Fruit fly (Drosophila melanogaster) whole organism, embryonic: ENCODE data around the gene NdufA3.

ENCODE experiments used
- Asciz ChIP-seq: fragments of 200-800 bp; sonication (Bioruptor generic); optimal IDR thresholded peaks from 2 replicates; lab custom pipeline; 2017; ENCODE audit warnings: missing biosample characterization, mild to moderate bottlenecking, missing genetic modification characterization, missing genetic modification reagents
- Atf6 ChIP-seq: fragments of 200-800 bp; sonication (Bioruptor generic); IDR thresholded peaks from 2 replicates; pipeline ENCODE4 v1.3.6; 2022; ENCODE audit warnings: missing biosample characterization, missing genetic modification characterization
- CG11398 ChIP-seq: fragments of 200-800 bp; sonication (Bioruptor generic); optimal IDR thresholded peaks from 2 replicates; lab custom pipeline; 2016; ENCODE audit warnings: missing biosample characterization, missing genetic modification characterization
- CG11504 ChIP-seq: fragments of 200-800 bp; sonication (Bioruptor generic); optimal IDR thresholded peaks from 3 replicates; lab custom pipeline; 2019; ENCODE audit warnings: missing biosample characterization, mild to moderate bottlenecking, missing genetic modification characterization, moderate library complexity
- CG12391 ChIP-seq: fragments of 200-800 bp; sonication (Bioruptor generic); optimal IDR thresholded peaks from 3 replicates; lab custom pipeline; 2018; ENCODE audit warnings: missing biosample characterization, mild to moderate bottlenecking, missing genetic modification characterization, moderate library complexity
- CG13624 ChIP-seq: fragments of 200-800 bp; sonication (Bioruptor generic); optimal IDR thresholded peaks from 2 replicates; lab custom pipeline; 2016; ENCODE audit warnings: missing biosample characterization, missing genetic modification characterization
- CG14710 ChIP-seq: fragments of 200-800 bp; sonication (Bioruptor generic); optimal IDR thresholded peaks from 3 replicates; lab custom pipeline; 2019; ENCODE audit warnings: missing biosample characterization, mild to moderate bottlenecking, missing genetic modification characterization, moderate library complexity
- CG16815 ChIP-seq: fragments of 200-800 bp; sonication (Bioruptor generic); optimal IDR thresholded peaks from 3 replicates; lab custom pipeline; 2017; ENCODE audit warnings: missing biosample characterization, mild to moderate bottlenecking, missing genetic modification characterization
- CG16863 ChIP-seq: fragments of 200-800 bp; sonication (Bioruptor generic); optimal IDR thresholded peaks from 3 replicates; lab custom pipeline; 2016; ENCODE audit warnings: missing biosample characterization, missing genetic modification characterization
- CG17361 ChIP-seq: fragments of 200-800 bp; sonication (Bioruptor generic); IDR thresholded peaks from 3 replicates; pipeline ENCODE4 v1.3.6; 2022; ENCODE audit warnings: missing biosample characterization, missing genetic modification characterization
- CG18619 ChIP-seq: fragments of 200-800 bp; sonication (Bioruptor generic); optimal IDR thresholded peaks from 3 replicates; lab custom pipeline; 2017; ENCODE audit warnings: missing biosample characterization, mild to moderate bottlenecking, missing genetic modification characterization
- CG2120 ChIP-seq: fragments of 200-800 bp; sonication (Bioruptor generic); optimal IDR thresholded peaks from 3 replicates; lab custom pipeline; 2016; ENCODE audit warnings: missing biosample characterization, missing genetic modification characterization
- CG30403 ChIP-seq: fragments of 200-800 bp; sonication (Bioruptor generic); optimal IDR thresholded peaks from 3 replicates; lab custom pipeline; 2016; ENCODE audit warnings: missing biosample characterization, missing genetic modification characterization
- CG3065 ChIP-seq: fragments of 200-800 bp; sonication (Bioruptor generic); optimal IDR thresholded peaks from 2 replicates; lab custom pipeline; 2016; ENCODE audit warnings: missing biosample characterization, missing genetic modification characterization
- CG31441 ChIP-seq: fragments of 200-800 bp; sonication (Bioruptor generic); IDR thresholded peaks from 2 replicates; pipeline ENCODE4 v1.3.6; 2022; ENCODE audit warnings: missing biosample characterization, missing genetic modification characterization
- CG3281 ChIP-seq: fragments of 200-800 bp; sonication (Bioruptor generic); optimal IDR thresholded peaks from 3 replicates; lab custom pipeline; 2017; ENCODE audit warnings: missing biosample characterization, mild to moderate bottlenecking, missing genetic modification characterization
- CG34422 ChIP-seq: fragments of 200-800 bp; sonication (Bioruptor generic); IDR thresholded peaks from 3 replicates; pipeline ENCODE4 v1.3.6; 2022; ENCODE audit warnings: missing biosample characterization, missing genetic modification characterization
- CG4360 ChIP-seq: fragments of 200-800 bp; sonication (Bioruptor generic); IDR thresholded peaks from 2 replicates; pipeline ENCODE4 v1.3.6; 2022; ENCODE audit warnings: missing biosample characterization, missing genetic modification characterization
- CG4707 ChIP-seq: fragments of 200-800 bp; sonication (Bioruptor generic); optimal IDR thresholded peaks from 2 replicates; lab custom pipeline; 2018; ENCODE audit warnings: missing biosample characterization, mild to moderate bottlenecking, missing genetic modification characterization, moderate library complexity
- CG6813 ChIP-seq: fragments of 200-800 bp; sonication (Bioruptor generic); optimal IDR thresholded peaks from 2 replicates; lab custom pipeline; 2017; ENCODE audit warnings: missing biosample characterization, missing genetic modification characterization, mild to moderate bottlenecking, moderate library complexity, missing genetic modification reagents
- CG8388 ChIP-seq: fragments of 200-800 bp; sonication (Bioruptor generic); optimal IDR thresholded peaks from 2 replicates; lab custom pipeline; 2019; ENCODE audit warnings: missing biosample characterization, mild to moderate bottlenecking, missing genetic modification characterization, moderate library complexity
- CG9437 ChIP-seq: fragments of 200-800 bp; sonication (Bioruptor generic); optimal IDR thresholded peaks from 2 replicates; lab custom pipeline; 2018; ENCODE audit warnings: missing biosample characterization, mild to moderate bottlenecking, missing genetic modification characterization
- CG9727 ChIP-seq: fragments of 200-800 bp; sonication (Bioruptor generic); optimal IDR thresholded peaks from 3 replicates; lab custom pipeline; 2017; ENCODE audit warnings: missing biosample characterization, mild to moderate bottlenecking, missing genetic modification characterization
- Hr39 ChIP-seq: fragments of >200 bp; optimal IDR thresholded peaks from 2 replicates; lab custom pipeline; 2017
- Jarid2 ChIP-seq: fragments of 200-800 bp; sonication (Bioruptor generic); optimal IDR thresholded peaks from 3 replicates; lab custom pipeline; 2017; ENCODE audit warnings: mild to moderate bottlenecking, missing biosample characterization, missing genetic modification reagents, missing genetic modification characterization
- Myb ChIP-seq: fragments of 200-800 bp; sonication (Bioruptor generic); optimal IDR thresholded peaks from 2 replicates; lab custom pipeline; 2016; ENCODE audit warnings: missing biosample characterization, missing genetic modification characterization
- NfI ChIP-seq: fragments of 200-800 bp; sonication (Bioruptor generic); optimal IDR thresholded peaks from 3 replicates; lab custom pipeline; 2018; ENCODE audit warnings: missing biosample characterization, mild to moderate bottlenecking, missing genetic modification characterization, moderate library complexity
- Pdp1 ChIP-seq, 2 experiments: fragments of 200-800 bp; sonication (Bioruptor generic); optimal IDR thresholded peaks; 3 replicates each; lab custom pipeline; 2016; ENCODE audit warnings: missing biosample characterization in 2 of 2, missing genetic modification characterization in 2 of 2, mild to moderate bottlenecking in 1 of 2, moderate library complexity in 1 of 2
- Ssrp ChIP-seq: fragments of 200-800 bp; sonication (Bioruptor generic); optimal IDR thresholded peaks from 2 replicates; lab custom pipeline; 2018; ENCODE audit warnings: missing biosample characterization, mild to moderate bottlenecking, missing genetic modification characterization, moderate library complexity
- Tbp ChIP-seq: fragments of >200 bp; optimal IDR thresholded peaks from 2 replicates; lab custom pipeline; 2018; ENCODE audit warnings: missing biosample characterization, missing genetic modification characterization
- amos ChIP-seq: fragments of 200-800 bp; sonication (Bioruptor generic); IDR thresholded peaks from 2 replicates; pipeline ENCODE4 v1.3.6; 2022; ENCODE audit warnings: missing biosample characterization, missing genetic modification characterization; ENCODE audit not compliant: partially characterized antibody
- ash1 ChIP-seq: fragments of 200-800 bp; sonication (Bioruptor generic); optimal IDR thresholded peaks from 2 replicates; lab custom pipeline; 2018; ENCODE audit warnings: missing biosample characterization, mild to moderate bottlenecking, missing genetic modification characterization
- bsh ChIP-seq, 2 experiments: fragments of 200-800 bp; sonication (Bioruptor generic); optimal IDR thresholded peaks; 2 replicates each; lab custom pipeline; 2017 to 2018; ENCODE audit warnings: mild to moderate bottlenecking in 2 of 2, missing biosample characterization in 2 of 2, missing genetic modification characterization in 2 of 2, moderate library complexity in 1 of 2
- caup ChIP-seq: fragments of 200-800 bp; sonication (Bioruptor generic); optimal IDR thresholded peaks from 3 replicates; lab custom pipeline; 2017; ENCODE audit warnings: missing biosample characterization, mild to moderate bottlenecking, missing genetic modification characterization, moderate library complexity; ENCODE audit not compliant: severe bottlenecking
- dysf ChIP-seq: fragments of 200-800 bp; sonication (Bioruptor generic); IDR thresholded peaks from 3 replicates; pipeline ENCODE4 v1.3.6; 2022; ENCODE audit warnings: missing biosample characterization, missing genetic modification characterization
- fd96Cb ChIP-seq: fragments of 200-800 bp; sonication (Bioruptor generic); optimal IDR thresholded peaks from 2 replicates; lab custom pipeline; 2018; ENCODE audit warnings: missing biosample characterization, mild to moderate bottlenecking, missing genetic modification characterization, moderate library complexity
- gcm2 ChIP-seq: fragments of 200-800 bp; sonication (Bioruptor generic); optimal IDR thresholded peaks from 2 replicates; lab custom pipeline; 2016; ENCODE audit warnings: missing biosample characterization, missing genetic modification characterization
- gro ChIP-seq: fragments of 200-800 bp; sonication (Bioruptor generic); optimal IDR thresholded peaks from 2 replicates; lab custom pipeline; 2016; ENCODE audit warnings: missing biosample characterization, missing genetic modification characterization
- lov ChIP-seq, 2 experiments: fragments of 200-800 bp in 1 of 2; fragments of >200 bp in 1 of 2; sonication (Bioruptor generic) in 1 of 2; IDR thresholded peaks in 1 of 2; optimal IDR thresholded peaks in 1 of 2; 2 replicates in 1 of 2; 3 replicates in 1 of 2; pipeline versions ENCODE4 v1.3.6 to Lab custom; 2017 to 2022; ENCODE audit warnings: missing biosample characterization in 1 of 2, missing genetic modification characterization in 1 of 2
- nmo ChIP-seq: fragments of 200-800 bp; sonication (Bioruptor generic); optimal IDR thresholded peaks from 2 replicates; lab custom pipeline; 2018; ENCODE audit warnings: missing biosample characterization, mild to moderate bottlenecking, missing genetic modification characterization, moderate library complexity
- pros ChIP-seq: fragments of 200-800 bp; sonication (Bioruptor generic); optimal IDR thresholded peaks from 3 replicates; lab custom pipeline; 2019; ENCODE audit warnings: missing biosample characterization, mild to moderate bottlenecking, missing genetic modification characterization, moderate library complexity
- sima ChIP-seq: fragments of 200-800 bp; sonication (Bioruptor generic); optimal IDR thresholded peaks from 2 replicates; lab custom pipeline; 2016; ENCODE audit warnings: missing biosample characterization, missing genetic modification characterization
- sob ChIP-seq: fragments of 200-800 bp; sonication (Bioruptor generic); IDR thresholded peaks from 2 replicates; pipeline ENCODE4 v1.3.6; 2022; ENCODE audit warnings: missing biosample characterization, missing genetic modification characterization
- wdn ChIP-seq: fragments of 200-800 bp; sonication (Bioruptor generic); IDR thresholded peaks from 2 replicates; pipeline ENCODE4 v1.3.6; 2022; ENCODE audit warnings: missing biosample characterization, missing genetic modification characterization
- z ChIP-seq: fragments of 200-800 bp; sonication (Bioruptor generic); IDR thresholded peaks from 3 replicates; pipeline ENCODE4 v1.3.6; 2022; ENCODE audit warnings: missing biosample characterization, missing genetic modification characterization

NdufA3 gene

DNA sequence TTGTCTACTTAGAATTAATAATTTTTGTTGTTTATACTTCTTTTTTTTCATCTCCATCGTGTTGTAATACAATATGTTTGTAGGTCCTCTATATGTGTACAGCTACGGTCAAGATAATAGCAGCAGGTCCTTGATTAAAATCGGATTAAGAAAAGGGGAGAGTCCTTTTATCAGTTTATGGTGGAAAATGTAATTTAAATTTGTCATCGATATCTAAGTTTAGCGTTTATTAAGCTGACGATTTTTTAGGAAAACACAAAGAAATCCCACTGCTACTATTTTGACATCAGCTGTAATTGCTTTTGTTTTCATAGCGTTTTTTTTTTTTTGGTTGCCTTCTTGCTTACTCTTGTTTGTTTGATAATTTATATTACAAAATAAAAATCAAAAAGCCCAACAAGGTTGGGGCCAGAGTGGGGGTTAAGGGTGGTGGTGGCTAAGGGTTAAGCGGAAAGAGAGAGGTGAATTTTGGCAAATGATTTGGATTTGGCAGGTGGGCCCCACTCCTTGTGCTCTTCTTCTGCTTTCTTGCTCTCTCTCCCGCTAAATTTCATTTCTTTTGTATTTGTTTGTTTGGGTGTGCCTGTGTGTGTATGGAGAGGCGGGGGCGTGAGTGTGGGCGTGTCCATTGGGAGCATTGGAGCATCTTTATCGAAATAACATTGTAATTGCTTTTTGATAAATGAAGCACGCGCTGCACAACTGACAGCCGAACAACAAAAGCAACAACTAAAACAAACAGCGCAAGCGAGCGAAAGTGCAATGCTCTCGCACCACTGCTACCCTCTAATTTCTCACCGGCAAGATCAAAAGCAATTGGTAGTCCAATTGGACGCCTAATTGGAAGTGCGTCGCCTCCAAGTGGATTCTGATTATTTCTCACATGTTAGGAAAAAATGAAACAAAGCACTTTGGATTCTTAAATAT, 38.8 kb downstream of the NdufA3 start (continued):
- TF ChIP-seq Jarid2 (GFP tag; lab: Kevin White, UChicago) (no peak), Tbp (GFP tag; lab: Kevin White, UChicago) (no peak), amos (GFP tag; lab: Robert Waterston, UW) (no peak), Atf6 (GFP tag; lab: Robert Waterston, UW) (peak; percentile 37; the same call in 1 of the 2 replicates), CG30403 (GFP tag; lab: Kevin White, UChicago) (peak; percentile 36), CG12391 (tag; lab: Kevin White, UChicago) (peak; percentile 45), gro (peak; percentile 7), CG34422 (GFP tag; lab: Robert Waterston, UW) (no peak), Pdp1 (GFP tag; optimal IDR thresholded peaks at IDR 0.05; lab: Kevin White, UChicago) (peak; percentile 24 to 37), sob (GFP tag; lab: Robert Waterston, UW) (peak; percentile 19; the same call in 1 of the 2 replicates), NfI (GFP tag; lab: Kevin White, UChicago) (peak; percentile 28), pros (GFP tag; lab: Kevin White, UChicago) (no peak), ash1 (no peak)

DNA sequence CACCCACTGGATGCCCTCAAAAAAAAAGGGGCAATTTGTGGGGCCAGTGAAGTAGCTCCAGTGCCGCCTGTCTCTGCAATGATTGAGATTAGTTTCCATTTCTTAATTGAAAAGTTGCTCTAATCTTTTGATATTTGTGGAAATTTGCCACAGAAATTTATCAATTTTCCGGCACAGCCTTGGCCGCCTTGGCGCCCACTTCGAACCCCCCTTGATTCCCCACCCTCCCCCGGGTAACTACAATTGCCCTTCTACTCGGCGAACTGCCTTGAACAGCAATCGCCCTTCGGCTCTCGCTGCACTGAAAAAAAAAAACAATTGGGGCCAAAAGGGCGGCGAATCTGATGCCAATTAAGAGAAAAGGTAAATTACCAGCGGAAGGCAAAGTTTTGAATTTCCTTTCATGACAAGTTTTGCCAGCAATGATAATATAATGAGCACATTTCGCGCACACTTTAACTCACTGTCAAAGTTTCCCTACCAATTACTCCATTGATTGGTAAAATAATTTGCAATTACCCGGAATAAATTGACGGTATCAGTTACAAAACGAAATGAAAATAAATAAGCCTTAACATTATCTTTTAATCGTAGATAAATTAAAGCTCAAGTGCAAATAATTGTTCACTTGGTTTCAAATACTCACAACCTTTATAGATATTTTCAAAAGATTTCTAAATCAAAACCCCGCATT, 40.0 kb downstream of the NdufA3 start:
- TF ChIP-seq Myb (GFP tag; lab: Kevin White, UChicago) (peak; percentile 6), CG8388 (GFP tag; lab: Kevin White, UChicago) (peak; percentile 20), CG9727 (GFP tag; lab: Kevin White, UChicago) (peak; percentile 16), CG3065 (GFP tag; lab: Kevin White, UChicago) (no peak), CG6813 (GFP tag; lab: Kevin White, UChicago) (no peak), Ssrp (tag; lab: Kevin White, UChicago) (peak; percentile 29), CG11504 (tag; lab: Kevin White, UChicago) (peak; percentile 67), nmo (GFP tag; lab: Kevin White, UChicago) (peak; percentile 53), CG14710 (tag; lab: Kevin White, UChicago) (peak; percentile 22), CG16815 (peak; percentile 14), sima (GFP tag; lab: Kevin White, UChicago) (no peak), fd96Cb (tag; lab: Kevin White, UChicago) (peak; percentile 32), wdn (no peak), CG18619 (GFP tag; lab: Kevin White, UChicago) (peak; percentile 5), dysf (GFP tag; lab: Robert Waterston, UW) (no peak), CG4707 (GFP tag; lab: Kevin White, UChicago) (no peak), caup (GFP tag; lab: Kevin White, UChicago) (peak; percentile 16), bsh (GFP tag; optimal IDR thresholded peaks at IDR 0.05; lab: Kevin White, UChicago) (peak in 1 of 2 experiments; percentile 18), z (no peak), CG3281 (GFP tag; lab: Kevin White, UChicago) (peak; percentile 33), Asciz (GFP tag; lab: Kevin White, UChicago) (peak; percentile 19), CG16863 (GFP tag; lab: Kevin White, UChicago) (peak; percentile 3), lov (optimal IDR thresholded peaks at IDR 0.05; lab: Kevin White, UChicago) (no peak), lov (GFP tag; IDR thresholded peaks at IDR 0.05; lab: Robert Waterston, UW) (no peak), Tbp (GFP tag; lab: Kevin White, UChicago) (no peak), CG30403 (GFP tag; lab: Kevin White, UChicago) (peak; percentile 38), CG4360 (GFP tag; lab: Robert Waterston, UW) (no peak), CG11398 (GFP tag; lab: Kevin White, UChicago) (no peak), CG2120 (GFP tag; lab: Kevin White, UChicago) (peak; percentile 30), gcm2 (GFP tag; lab: Kevin White, UChicago) (no peak), CG9437 (GFP tag; lab: Kevin White, UChicago) (no peak), CG17361 (GFP tag; lab: Robert Waterston, UW) (peak; percentile 49; the same call in 2 of the 3 replicates), CG13624 (no peak), CG31441 (GFP tag; lab: Robert Waterston, UW) (peak; percentile 35; the same call in 1 of the 2 replicates), Hr39 (lab: Kevin White, UChicago) (no peak)
